Fruit fly (Drosophila melanogaster): ENCODE measurements around the gene p38a.

The p38a gene

dm6 chr3R:24193373-24193879, 41.3 kb upstream of the p38a start, which contains the start of the genes SMC6 and CG6204 (continued):
- TF ChIP-seq CG4707 (GFP tag; optimal IDR thresholded peaks at IDR 0.05) = peak; percentile 78
- TF ChIP-seq fd64A (GFP tag; optimal IDR thresholded peaks at IDR 0.05) = peak; percentile 23
- TF ChIP-seq CG3726 (GFP tag; IDR thresholded peaks at IDR 0.05) = peak; percentile 86
- peak; percentile 83 for TF ChIP-seq dan (GFP tag; IDR thresholded peaks at IDR 0.05)
- TF ChIP-seq sens-2 (GFP tag; IDR thresholded peaks at IDR 0.05) = peak; percentile 85
- TF ChIP-seq GATAe (GFP tag; conservative IDR thresholded peaks at IDR 0.05) = peak; percentile 84
- peak; percentile 84 for TF ChIP-seq Sry-δ (GFP tag; optimal IDR thresholded peaks at IDR 0.05)
- TF ChIP-seq Ada2b (GFP tag; IDR thresholded peaks at IDR 0.05) = peak; percentile 94
- peak; percentile 90 for TF ChIP-seq D19A (tag; optimal IDR thresholded peaks at IDR 0.05)
- peak; percentile 82; the same call in 2 of the 3 replicates for TF ChIP-seq jigr1 (GFP tag; IDR thresholded peaks at IDR 0.05)
- peak; percentile 44 for TF ChIP-seq Atf3 (GFP tag; optimal IDR thresholded peaks at IDR 0.05)
- TF ChIP-seq CG7786 (GFP tag; optimal IDR thresholded peaks at IDR 0.05) = peak; percentile 79
- TF ChIP-seq CG6765 (GFP tag; optimal IDR thresholded peaks at IDR 0.05) = peak; percentile 85
- TF ChIP-seq sna (GFP tag; IDR thresholded peaks at IDR 0.05; ENCODE audit: partially characterized antibody) = no peak
- TF ChIP-seq Oli (tag; optimal IDR thresholded peaks at IDR 0.05) = peak; percentile 96
- TF ChIP-seq CkIIα-i1 (GFP tag; IDR thresholded peaks at IDR 0.05) = peak; percentile 70; the same call in 1 of the 2 replicates
- TF ChIP-seq ftz-f1 (GFP tag; optimal IDR thresholded peaks at IDR 0.05) = no peak
- peak; percentile 92 for TF ChIP-seq sd (tag; optimal IDR thresholded peaks at IDR 0.05)
- peak; percentile 85 for TF ChIP-seq CG15514 (GFP tag; optimal IDR thresholded peaks at IDR 0.05)
- TF ChIP-seq CG17186 (GFP tag; optimal IDR thresholded peaks at IDR 0.05) = peak; percentile 51
- peak; percentile 82 for TF ChIP-seq CG6854 (GFP tag; optimal IDR thresholded peaks at IDR 0.05)
- TF ChIP-seq pb (GFP tag; optimal IDR thresholded peaks at IDR 0.05) = peak; percentile 48
- peak; percentile 63 for TF ChIP-seq NC2α (GFP tag; optimal IDR thresholded peaks at IDR 0.05)
- peak; percentile 72 for TF ChIP-seq fu2 (GFP tag; optimal IDR thresholded peaks at IDR 0.05)
- TF ChIP-seq jumu (GFP tag; optimal IDR thresholded peaks at IDR 0.05) = peak; percentile 82
- TF ChIP-seq Ptx1 (GFP tag; IDR thresholded peaks at IDR 0.05) = peak; percentile 97
- TF ChIP-seq CG2129 (GFP tag; IDR thresholded peaks at IDR 0.05; ENCODE audit: partially characterized antibody) = no peak
- TF ChIP-seq Mrtf (GFP tag; IDR thresholded peaks at IDR 0.05) = peak; percentile 90
- peak; percentile 92 for TF ChIP-seq CG8388 (GFP tag; optimal IDR thresholded peaks at IDR 0.05)
- TF ChIP-seq HLH4C (GFP tag; IDR thresholded peaks at IDR 0.05; ENCODE audit: partially characterized antibody) = no peak
- peak; percentile 26 for TF ChIP-seq Neu2 (GFP tag; optimal IDR thresholded peaks at IDR 0.05; ENCODE audit: borderline replicate concordance)
- TF ChIP-seq CrebB (tag; optimal IDR thresholded peaks at IDR 0.05) = peak; percentile 90
- peak; percentile 80 for TF ChIP-seq Nf-YB (GFP tag; optimal IDR thresholded peaks at IDR 0.05)
- peak; percentile 51; the same call in 1 of the 2 replicates for TF ChIP-seq inv (GFP tag; IDR thresholded peaks at IDR 0.05; ENCODE audit: partially characterized antibody)
- peak; percentile 95 for TF ChIP-seq CG15696 (tag; optimal IDR thresholded peaks at IDR 0.05)
- no peak for TF ChIP-seq Kr (GFP tag; optimal IDR thresholded peaks at IDR 0.05)
- peak; percentile 88 for TF ChIP-seq CG11093 (GFP tag; IDR thresholded peaks at IDR 0.05)
- TF ChIP-seq Lim3 (GFP tag; IDR thresholded peaks at IDR 0.05) = peak; percentile 60
- TF ChIP-seq tna (GFP tag; IDR thresholded peaks at IDR 0.05; ENCODE audit: partially characterized antibody) = no peak
- peak; percentile 83 for TF ChIP-seq CG12104 (GFP tag; optimal IDR thresholded peaks at IDR 0.05)
- peak; percentile 90 for TF ChIP-seq CG1233 (GFP tag; optimal IDR thresholded peaks at IDR 0.05)
- peak; percentile 82 for TF ChIP-seq CG8765 (GFP tag; IDR thresholded peaks at IDR 0.05)
- TF ChIP-seq ken (GFP tag; IDR thresholded peaks at IDR 0.05) = peak; percentile 93
- peak; percentile 96 for TF ChIP-seq Med (GFP tag)
- TF ChIP-seq CG31388 (GFP tag; optimal IDR thresholded peaks at IDR 0.05) = peak; percentile 86
- peak; percentile 89 for TF ChIP-seq pho (GFP tag; optimal IDR thresholded peaks at IDR 0.05)
- TF ChIP-seq nerfin-1 (tag; optimal IDR thresholded peaks at IDR 0.05) = peak; percentile 94
- TF ChIP-seq yki (optimal IDR thresholded peaks at IDR 0.05) = no peak
- peak; percentile 95 for TF ChIP-seq tgo (GFP tag; IDR thresholded peaks at IDR 0.05)
- peak; percentile 90 for TF ChIP-seq HHEX (GFP tag; optimal IDR thresholded peaks at IDR 0.05)
- TF ChIP-seq C15 (GFP tag; IDR thresholded peaks at IDR 0.05) = peak; percentile 81
